Worm (Caenorhabditis elegans) whole organism, L4/young adult: Measurements from ENCODE around the gene chil-18.

Experiments
- W03F9.2 ChIP-seq: fragments of 150-350 bp; optimal IDR thresholded peaks from 2 replicates; lab custom pipeline; 2014; ENCODE audit warnings: missing biosample characterization, missing genetic modification characterization
- dao-5 ChIP-seq: sonication (generic microtip); optimal IDR thresholded peaks from 2 replicates; lab custom pipeline; 2016; ENCODE audit warnings: missing genotype, missing genetic modification characterization, moderate library complexity, missing compliant biosample characterization
- him-1 ChIP-seq: sonication (generic microtip); optimal IDR thresholded peaks from 2 replicates; lab custom pipeline; 2016; ENCODE audit warnings: missing genotype, missing genetic modification reagents, missing genetic modification characterization, missing compliant biosample characterization

- no peak for TF ChIP-seq him-1
- no peak for TF ChIP-seq W03F9.2
- no peak for TF ChIP-seq dao-5 (tag; lab: Kevin White, UChicago)
Measured at ce11 chrII:9431119-9431518, 16.9 kb upstream of the chil-18 start.
